Fruit fly (Drosophila melanogaster) whole organism, embryonic: Measurements from ENCODE around the gene bib.

Experiments
- CG12155 ChIP-seq: fragments of 200-800 bp; sonication (Bioruptor generic); optimal IDR thresholded peaks from 3 replicates; lab custom pipeline; 2016; ENCODE audit warnings: missing biosample characterization, missing genetic modification characterization
- CG2202 ChIP-seq: fragments of 200-800 bp; sonication (Bioruptor generic); optimal IDR thresholded peaks from 2 replicates; lab custom pipeline; 2018; ENCODE audit warnings: missing biosample characterization, mild to moderate bottlenecking, missing genetic modification characterization

DNA sequence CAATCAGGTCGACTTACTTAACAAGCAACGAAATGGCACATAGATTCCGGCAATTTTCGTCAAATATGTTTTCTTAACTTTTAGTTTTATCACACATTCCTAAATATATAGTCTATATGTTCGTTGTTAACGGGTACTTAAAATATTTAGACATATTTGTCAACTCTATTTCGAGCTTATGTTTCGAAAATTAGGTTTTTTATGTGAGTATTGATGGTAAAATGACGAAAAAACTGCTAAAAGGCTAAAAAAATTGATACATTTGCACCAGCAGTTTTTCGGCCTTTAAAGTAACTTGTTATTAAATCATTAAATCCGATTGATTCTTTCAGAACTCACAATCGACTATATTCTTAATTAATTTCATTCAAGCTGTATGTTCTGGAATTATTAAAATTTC is 32.9 kb downstream of the bib start, which contains the start of gene CG13131:
- TF ChIP-seq CG2202 (tag; lab: Kevin White, UChicago) = no peak
- TF ChIP-seq CG12155 = no peak
